Worm (Caenorhabditis elegans) whole organism, L1 larva: Measurements from ENCODE around the gene srh-19.

ENCODE experiments used
- C16A3.4 ChIP-seq: fragments of 150-350 bp; optimal IDR thresholded peaks from 2 replicates; lab custom pipeline; 2014; ENCODE audit warnings: missing biosample characterization, missing genetic modification characterization
- aha-1 ChIP-seq: fragments of 150-350 bp; optimal IDR thresholded peaks from 2 replicates; lab custom pipeline; 2014; ENCODE audit warnings: missing biosample characterization, missing genetic modification characterization
- ama-1 ChIP-seq: fragments of 150-350 bp; optimal IDR thresholded peaks from 2 replicates; lab custom pipeline; 2014
- blmp-1 ChIP-seq: fragments of 150-350 bp; optimal IDR thresholded peaks from 2 replicates; lab custom pipeline; 2014; ENCODE audit warnings: missing biosample characterization, missing genetic modification characterization
- ceh-8 ChIP-seq: fragments of 200-800 bp; sonication (Bioruptor generic); optimal IDR thresholded peaks from 2 replicates; lab custom pipeline; 2018; ENCODE audit warnings: mild to moderate bottlenecking, missing genetic modification characterization, moderate library complexity, missing compliant biosample characterization
- ceh-82 ChIP-seq, 3 experiments: fragments of 150-350 bp in 1 of 3; sonication (generic microtip) in 2 of 3; optimal IDR thresholded peaks; 2 replicates each; lab custom pipeline; 2014 to 2017; ENCODE audit warnings: missing biosample characterization in 3 of 3, missing genetic modification characterization in 3 of 3
- ceh-90 ChIP-seq: sonication (generic microtip); optimal IDR thresholded peaks from 2 replicates; lab custom pipeline; 2016; ENCODE audit warnings: missing genetic modification characterization, missing compliant biosample characterization
- ces-1 ChIP-seq: fragments of 150-350 bp; optimal IDR thresholded peaks from 2 replicates; lab custom pipeline; 2014; ENCODE audit warnings: missing biosample characterization, missing genetic modification reagents, missing genetic modification characterization
- dpl-1 ChIP-seq, 3 experiments: fragments of 150-350 bp in 2 of 3; sonication (generic microtip) in 1 of 3; optimal IDR thresholded peaks; 2 replicates each; lab custom pipeline; 2014 to 2017; ENCODE audit warnings: missing biosample characterization in 3 of 3, missing genetic modification characterization in 3 of 3, missing genetic modification reagents in 3 of 3
- dsc-1 ChIP-seq: sonication (generic microtip); optimal IDR thresholded peaks from 2 replicates; lab custom pipeline; 2016; ENCODE audit warnings: mild to moderate bottlenecking, missing genetic modification characterization, missing compliant biosample characterization
- efl-1 ChIP-seq, 4 experiments: fragments of 150-350 bp; optimal IDR thresholded peaks in 3 of 4; peaks in 1 of 4; 1 replicate in 1 of 4; 2 replicates in 3 of 4; lab custom pipeline; 2014; ENCODE audit warnings: missing biosample characterization in 2 of 4, missing genetic modification characterization in 2 of 4, missing genetic modification reagents in 2 of 4
- egl-13 ChIP-seq: sonication (generic microtip); optimal IDR thresholded peaks from 2 replicates; lab custom pipeline; 2016; ENCODE audit warnings: missing genotype, missing genetic modification reagents, missing genetic modification characterization, missing compliant biosample characterization
- elt-3 ChIP-seq, 6 experiments: fragments of 150-350 bp in 1 of 6; sonication (generic microtip); optimal IDR thresholded peaks; 2 replicates each; lab custom pipeline; 2017 to 2018; ENCODE audit warnings: missing biosample characterization in 6 of 6, missing genetic modification characterization in 6 of 6, inconsistent platforms in 1 of 6
- ets-5 ChIP-seq: fragments of 200-800 bp; sonication (Bioruptor generic); IDR thresholded peaks from 2 replicates; pipeline ENCODE4 v1.3.6; 2022; ENCODE audit warnings: missing genetic modification characterization, missing compliant biosample characterization
- fkh-4 ChIP-seq: sonication (generic microtip); optimal IDR thresholded peaks from 2 replicates; lab custom pipeline; 2016; ENCODE audit warnings: missing compliant biosample characterization, missing genetic modification characterization, borderline replicate concordance
- fkh-8 ChIP-seq: sonication (generic microtip); optimal IDR thresholded peaks from 2 replicates; lab custom pipeline; 2016; ENCODE audit warnings: mild to moderate bottlenecking, missing genetic modification characterization, missing compliant biosample characterization
- fos-1 ChIP-seq: fragments of 150-350 bp; optimal IDR thresholded peaks from 2 replicates; lab custom pipeline; 2014; ENCODE audit warnings: missing biosample characterization, missing genetic modification characterization
- hlh-17 ChIP-seq: fragments of 200-800 bp; sonication (Bioruptor generic); optimal IDR thresholded peaks from 2 replicates; lab custom pipeline; 2018; ENCODE audit warnings: missing genetic modification characterization, mild to moderate bottlenecking, missing compliant biosample characterization, moderate library complexity, borderline replicate concordance
- hlh-4 ChIP-seq: sonication (generic microtip); optimal IDR thresholded peaks from 2 replicates; lab custom pipeline; 2016; ENCODE audit warnings: mild to moderate bottlenecking, missing genetic modification characterization, missing compliant biosample characterization
- irx-1 ChIP-seq: sonication (generic microtip); optimal IDR thresholded peaks from 2 replicates; lab custom pipeline; 2016; ENCODE audit warnings: missing genetic modification characterization, missing compliant biosample characterization
- lin-13 ChIP-seq: fragments of 150-350 bp; optimal IDR thresholded peaks from 2 replicates; lab custom pipeline; 2014; ENCODE audit warnings: missing biosample characterization, missing genetic modification reagents, missing genetic modification characterization
- lin-14 ChIP-seq: fragments of 200-800 bp; sonication (Bioruptor generic); optimal IDR thresholded peaks from 2 replicates; lab custom pipeline; 2018; ENCODE audit warnings: mild to moderate bottlenecking, missing genetic modification characterization, moderate library complexity, missing compliant biosample characterization
- lin-39 ChIP-seq: fragments of 150-350 bp; optimal IDR thresholded peaks from 2 replicates; lab custom pipeline; 2014; ENCODE audit warnings: missing biosample characterization, missing genetic modification reagents, missing genetic modification characterization
- lsy-2 ChIP-seq, 2 experiments: fragments of 150-350 bp; optimal IDR thresholded peaks; 2 replicates each; lab custom pipeline; 2014; ENCODE audit warnings: missing biosample characterization in 2 of 2, missing genetic modification characterization in 2 of 2
- mab-9 ChIP-seq: fragments of 200-800 bp; sonication (Bioruptor generic); IDR thresholded peaks from 2 replicates; pipeline ENCODE4 v1.3.6; 2022; ENCODE audit warnings: missing genetic modification reagents, missing genetic modification characterization, missing compliant biosample characterization
- mdl-1 ChIP-seq, 2 experiments: fragments of 150-350 bp; optimal IDR thresholded peaks; 2 replicates each; lab custom pipeline; 2014 to 2017; ENCODE audit warnings: missing biosample characterization in 2 of 2, missing genetic modification characterization in 2 of 2, inconsistent platforms in 1 of 2
- mef-2 ChIP-seq: fragments of 150-350 bp; optimal IDR thresholded peaks from 2 replicates; lab custom pipeline; 2014; ENCODE audit warnings: missing biosample characterization, missing genetic modification characterization
- mep-1 ChIP-seq: fragments of 150-350 bp; optimal IDR thresholded peaks from 2 replicates; lab custom pipeline; 2014; ENCODE audit warnings: missing biosample characterization, missing genetic modification characterization
- nhr-12 ChIP-seq: sonication (generic microtip); optimal IDR thresholded peaks from 2 replicates; lab custom pipeline; 2017; ENCODE audit warnings: missing biosample characterization, missing genetic modification characterization
- nhr-19 ChIP-seq: fragments of 200-800 bp; sonication (Bioruptor generic); conservative IDR thresholded peaks from 2 replicates; pipeline ENCODE4 v1.3.6; 2022; ENCODE audit warnings: missing genetic modification characterization, missing compliant biosample characterization
- nhr-47 ChIP-seq: sonication (generic microtip); optimal IDR thresholded peaks from 2 replicates; lab custom pipeline; 2016; ENCODE audit warnings: mild to moderate bottlenecking, missing genetic modification characterization, moderate library complexity, missing compliant biosample characterization
- nhr-71 ChIP-seq: sonication (generic microtip); optimal IDR thresholded peaks from 2 replicates; lab custom pipeline; 2016; ENCODE audit warnings: mild to moderate bottlenecking, missing genetic modification characterization, moderate library complexity, missing compliant biosample characterization
- nhr-76 ChIP-seq: sonication (generic microtip); optimal IDR thresholded peaks from 2 replicates; lab custom pipeline; 2017; ENCODE audit warnings: missing biosample characterization, missing genetic modification characterization
- nhr-84 ChIP-seq: sonication (generic microtip); optimal IDR thresholded peaks from 2 replicates; lab custom pipeline; 2017; ENCODE audit warnings: missing biosample characterization, missing genetic modification characterization
- nhr-85 ChIP-seq: sonication (generic microtip); peaks from one replicate; lab custom pipeline; 2016; ENCODE audit warnings: missing genetic modification characterization, inconsistent platforms, missing compliant biosample characterization
- nhr-90 ChIP-seq: sonication (generic microtip); optimal IDR thresholded peaks from 2 replicates; lab custom pipeline; 2016; ENCODE audit warnings: mild to moderate bottlenecking, missing genetic modification characterization, missing compliant biosample characterization; ENCODE audit not compliant: poor library complexity
- pag-3 ChIP-seq: sonication (generic microtip); optimal IDR thresholded peaks from 2 replicates; lab custom pipeline; 2017; ENCODE audit warnings: missing genetic modification characterization, mild to moderate bottlenecking, missing compliant biosample characterization, antibody characterized with exemption, borderline replicate concordance; ENCODE audit not compliant: insufficient read depth
- pax-3 ChIP-seq: fragments of 200-800 bp; sonication (Bioruptor generic); optimal IDR thresholded peaks from 2 replicates; lab custom pipeline; 2018; ENCODE audit warnings: mild to moderate bottlenecking, missing genetic modification characterization, moderate library complexity, missing compliant biosample characterization
- rnt-1 ChIP-seq: sonication (generic microtip); optimal IDR thresholded peaks from 2 replicates; lab custom pipeline; 2016; ENCODE audit warnings: mild to moderate bottlenecking, missing genetic modification characterization, moderate library complexity, missing compliant biosample characterization
- skn-1 ChIP-seq: fragments of 150-350 bp; optimal IDR thresholded peaks from 2 replicates; lab custom pipeline; 2014; ENCODE audit warnings: missing biosample characterization, missing genetic modification characterization
- snu-23 ChIP-seq: sonication (generic microtip); optimal IDR thresholded peaks from 2 replicates; lab custom pipeline; 2016; ENCODE audit warnings: missing genetic modification characterization, missing compliant biosample characterization
- tbx-2 ChIP-seq: sonication (generic microtip); optimal IDR thresholded peaks from 2 replicates; lab custom pipeline; 2016; ENCODE audit warnings: missing genetic modification characterization, missing compliant biosample characterization
- tlp-1 ChIP-seq: fragments of 150-350 bp; optimal IDR thresholded peaks from 2 replicates; lab custom pipeline; 2014; ENCODE audit warnings: missing biosample characterization, missing genetic modification characterization
- unc-130 ChIP-seq: fragments of 150-350 bp; optimal IDR thresholded peaks from 2 replicates; lab custom pipeline; 2017; ENCODE audit warnings: missing biosample characterization, missing genetic modification characterization, inconsistent platforms
- unc-30 ChIP-seq: sonication (generic microtip); optimal IDR thresholded peaks from 2 replicates; lab custom pipeline; 2017; ENCODE audit warnings: missing biosample characterization, missing genetic modification characterization
- vab-15 ChIP-seq: sonication (generic microtip); optimal IDR thresholded peaks from 2 replicates; lab custom pipeline; 2017; ENCODE audit warnings: missing genotype, mild to moderate bottlenecking, missing genetic modification characterization, missing compliant biosample characterization
- zag-1 ChIP-seq: fragments of 150-350 bp; optimal IDR thresholded peaks from 2 replicates; lab custom pipeline; 2014; ENCODE audit warnings: missing biosample characterization, missing genetic modification characterization
- zip-4 ChIP-seq: fragments of 200-800 bp; sonication (Bioruptor generic); optimal IDR thresholded peaks from 2 replicates; lab custom pipeline; 2018; ENCODE audit warnings: mild to moderate bottlenecking, missing genetic modification characterization, moderate library complexity, missing compliant biosample characterization
- ztf-11 ChIP-seq, 2 experiments: sonication (generic microtip); optimal IDR thresholded peaks; 2 replicates each; lab custom pipeline; 2016 to 2017; ENCODE audit warnings: missing genetic modification characterization in 2 of 2, missing biosample characterization in 1 of 2, missing compliant biosample characterization in 1 of 2
- ztf-4 ChIP-seq: fragments of 150-350 bp; optimal IDR thresholded peaks from 2 replicates; lab custom pipeline; 2014; ENCODE audit warnings: missing biosample characterization, missing genetic modification characterization

srh-19 gene

ce11 chrX:1445696-1446095, 32.8 kb downstream of the srh-19 start:
- TF ChIP-seq irx-1: peak; percentile 14
- peak; percentile 31 for TF ChIP-seq nhr-47 (tag; lab: Kevin White, UChicago)
- TF ChIP-seq unc-130 (tag; lab: Kevin White, UChicago): no peak
- TF ChIP-seq nhr-90 (tag; lab: Kevin White, UChicago): peak; percentile 9
- peak; percentile 25 for TF ChIP-seq ztf-4 (tag; lab: Kevin White, UChicago)
- no peak for TF ChIP-seq rnt-1 (tag; lab: Kevin White, UChicago)
- no peak for TF ChIP-seq mdl-1 (tag; optimal IDR thresholded peaks at IDR 0.05; lab: Kevin White, UChicago)
- TF ChIP-seq lin-13 (GFP tag; lab: Kevin White, UChicago): no peak
- no peak for TF ChIP-seq ceh-90 (tag; lab: Kevin White, UChicago)
- no peak for TF ChIP-seq dsc-1
- no peak for TF ChIP-seq mef-2 (tag; lab: Kevin White, UChicago)
- TF ChIP-seq skn-1 (tag; lab: Kevin White, UChicago): no peak
- TF ChIP-seq lin-14 (GFP tag; lab: Kevin White, UChicago): no peak
- TF ChIP-seq nhr-76 (tag; lab: Kevin White, UChicago): no peak
- TF ChIP-seq fos-1 (tag; lab: Kevin White, UChicago): no peak
- TF ChIP-seq ama-1 (lab: Kevin White, UChicago): peak; percentile 26
- TF ChIP-seq lsy-2 (tag; optimal IDR thresholded peaks at IDR 0.05; lab: Kevin White, UChicago): no peak
- TF ChIP-seq snu-23 (GFP tag; lab: Kevin White, UChicago): peak; percentile 12
- TF ChIP-seq ztf-11 (tag; optimal IDR thresholded peaks at IDR 0.05; lab: Kevin White, UChicago): no peak
- TF ChIP-seq unc-30: no peak
- TF ChIP-seq ceh-82 (tag; optimal IDR thresholded peaks at IDR 0.05; lab: Kevin White, UChicago): no peak
- TF ChIP-seq tbx-2 (tag; lab: Kevin White, UChicago): peak; percentile 16
- TF ChIP-seq vab-15 (tag; lab: Kevin White, UChicago): no peak
- TF ChIP-seq lin-39 (tag; lab: Kevin White, UChicago): no peak
- peak; percentile 75 for TF ChIP-seq nhr-85 (tag; lab: Kevin White, UChicago)
- peak; percentile 33; the same call in 1 of the 2 replicates for TF ChIP-seq nhr-19 (GFP tag; lab: Robert Waterston, UW)
- no peak for TF ChIP-seq pax-3 (tag; lab: Kevin White, UChicago)
- no peak for TF ChIP-seq fkh-4
- peak; percentile 34 for TF ChIP-seq nhr-71
- TF ChIP-seq pag-3 (tag; lab: Kevin White, UChicago): no peak
- TF ChIP-seq blmp-1 (tag; lab: Kevin White, UChicago): no peak
- no peak for TF ChIP-seq mab-9 (GFP tag; lab: Robert Waterston, UW)
- TF ChIP-seq nhr-12 (tag; lab: Kevin White, UChicago): no peak
- TF ChIP-seq ces-1 (GFP tag; lab: Kevin White, UChicago): no peak
- TF ChIP-seq ceh-8 (GFP tag; lab: Kevin White, UChicago): no peak
- no peak for TF ChIP-seq aha-1 (tag; lab: Kevin White, UChicago)
- no peak for TF ChIP-seq fkh-8
- TF ChIP-seq elt-3 (tag; optimal IDR thresholded peaks at IDR 0.05; lab: Kevin White, UChicago): no peak

- TF ChIP-seq dpl-1 (GFP tag; optimal IDR thresholded peaks at IDR 0.05; lab: Kevin White, UChicago): peak; percentile 72 to 77 (median 73)
- peak in 3 of 6 experiments; percentile 26 to 88 (median 82) for TF ChIP-seq elt-3 (tag; optimal IDR thresholded peaks at IDR 0.05; lab: Kevin White, UChicago)
- TF ChIP-seq zag-1: peak; percentile 42
- no peak for TF ChIP-seq nhr-84 (tag; lab: Kevin White, UChicago)
- peak; percentile 61 for TF ChIP-seq blmp-1 (tag; lab: Kevin White, UChicago)
- peak; percentile 91 for TF ChIP-seq egl-13 (tag; lab: Kevin White, UChicago)
- peak; percentile 95 for TF ChIP-seq mep-1
- TF ChIP-seq nhr-76 (tag; lab: Kevin White, UChicago): no peak
- peak; percentile 85 to 96 for TF ChIP-seq efl-1 (optimal IDR thresholded peaks at IDR 0.05; lab: Kevin White, UChicago)
- TF ChIP-seq efl-1 (GFP tag; optimal IDR thresholded peaks at IDR 0.05 in 1 of 2; lab: Kevin White, UChicago): peak; percentile 66 to 97
- TF ChIP-seq nhr-19 (GFP tag; lab: Robert Waterston, UW): peak; percentile 94
- TF ChIP-seq lsy-2 (tag; optimal IDR thresholded peaks at IDR 0.05; lab: Kevin White, UChicago): peak; percentile 89 to 93
- TF ChIP-seq ets-5 (GFP tag; lab: Robert Waterston, UW): no peak
- peak; percentile 16 for TF ChIP-seq ces-1 (GFP tag; lab: Kevin White, UChicago)
- TF ChIP-seq lin-39 (tag; lab: Kevin White, UChicago): peak; percentile 64
- peak; percentile 89 for TF ChIP-seq zip-4
- no peak for TF ChIP-seq tlp-1
- TF ChIP-seq mdl-1 (tag; optimal IDR thresholded peaks at IDR 0.05; lab: Kevin White, UChicago): peak; percentile 87 to 98
- peak; percentile 98 for TF ChIP-seq tbx-2 (tag; lab: Kevin White, UChicago)
- TF ChIP-seq hlh-17 (GFP tag; lab: Kevin White, UChicago): no peak
- TF ChIP-seq C16A3.4 (tag; lab: Kevin White, UChicago): peak; percentile 92
- peak; percentile 3 for TF ChIP-seq hlh-4
- TF ChIP-seq nhr-12 (tag; lab: Kevin White, UChicago): peak; percentile 5
Measured at ce11 chrX:1446593-1447141, 33.7 kb downstream of the srh-19 start, which contains the start of gene zfp-3. Gene zfp-3, minus strand, starts transcription at chrX:1446643.
